Worm (Caenorhabditis elegans) whole organism, L2 larva: Measurements from ENCODE around the gene Y55F3BR.2.

Experiments used
- ama-1 ChIP-seq: fragments of 150-350 bp; optimal IDR thresholded peaks from 2 replicates; lab custom pipeline; 2018; ENCODE audit warnings: inconsistent platforms
- dmd-4 ChIP-seq: sonication (generic microtip); optimal IDR thresholded peaks from 2 replicates; lab custom pipeline; 2017; ENCODE audit warnings: missing biosample characterization, missing genetic modification characterization
- elt-3 ChIP-seq: sonication (generic microtip); optimal IDR thresholded peaks from 2 replicates; lab custom pipeline; 2017; ENCODE audit warnings: missing biosample characterization, missing genetic modification characterization
- fos-1 ChIP-seq: fragments of 150-350 bp; optimal IDR thresholded peaks from 2 replicates; lab custom pipeline; 2014; ENCODE audit warnings: missing biosample characterization, missing genetic modification characterization
- lin-39 ChIP-seq: fragments of 150-350 bp; optimal IDR thresholded peaks from 2 replicates; lab custom pipeline; 2014; ENCODE audit warnings: missing biosample characterization, missing genetic modification reagents, missing genetic modification characterization
- mab-5 ChIP-seq: fragments of 150-350 bp; optimal IDR thresholded peaks from 2 replicates; lab custom pipeline; 2014; ENCODE audit warnings: missing biosample characterization, missing genetic modification characterization
- nhr-10 ChIP-seq: sonication (generic microtip); optimal IDR thresholded peaks from 2 replicates; lab custom pipeline; 2017; ENCODE audit warnings: missing biosample characterization, missing genetic modification characterization
- skn-1 ChIP-seq: sonication (generic microtip); optimal IDR thresholded peaks from 2 replicates; lab custom pipeline; 2017; ENCODE audit warnings: missing biosample characterization, missing genetic modification characterization
- ztf-11 ChIP-seq: sonication (generic microtip); optimal IDR thresholded peaks from 2 replicates; lab custom pipeline; 2017; ENCODE audit warnings: missing biosample characterization, missing genetic modification characterization

DNA sequence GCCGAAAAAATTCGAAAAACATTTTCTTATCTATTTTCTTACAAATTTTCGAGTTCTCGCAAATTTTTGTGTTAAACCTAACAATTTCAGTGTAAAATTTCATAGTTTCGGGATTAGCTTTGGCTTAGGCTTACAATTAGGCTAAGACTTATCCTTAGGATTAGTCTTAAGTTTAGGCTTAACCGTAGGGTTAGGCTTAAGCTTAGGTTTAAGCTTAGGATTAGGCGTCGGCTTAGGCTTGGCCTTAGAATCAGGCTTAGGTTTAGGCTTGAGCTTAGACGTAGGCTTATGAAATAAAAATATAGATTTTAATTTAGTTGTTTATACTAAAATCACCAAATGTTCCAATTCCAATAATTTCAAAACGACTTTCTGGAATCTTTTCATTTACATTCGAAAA lies 2.7 kb upstream of the Y55F3BR.2 start:
- no peak for TF ChIP-seq ztf-11 (tag; lab: Kevin White, UChicago)
- no peak for TF ChIP-seq lin-39 (tag; lab: Kevin White, UChicago)
- TF ChIP-seq elt-3 (tag; lab: Kevin White, UChicago) = no peak
- no peak for TF ChIP-seq fos-1 (tag; lab: Kevin White, UChicago)
- no peak for TF ChIP-seq ama-1 (lab: Kevin White, UChicago)
- no peak for TF ChIP-seq mab-5
- no peak for TF ChIP-seq skn-1 (tag; lab: Kevin White, UChicago)
- TF ChIP-seq nhr-10 = no peak
- TF ChIP-seq dmd-4 (tag; lab: Kevin White, UChicago) = no peak
